Fruit fly (Drosophila melanogaster) whole organism: ENCODE measurements around the gene CG15514.

Source experiments
- CG8478 ChIP-seq: fragments of >200 bp; optimal IDR thresholded peaks from 2 replicates; lab custom pipeline; 2018; ENCODE audit warnings: inconsistent platforms
- Dll ChIP-seq: fragments of >200 bp; optimal IDR thresholded peaks from 2 replicates; lab custom pipeline; 2017
- pan ChIP-seq: fragments of >200 bp; optimal IDR thresholded peaks from 2 replicates; lab custom pipeline; 2017
- psq ChIP-seq: fragments of >200 bp; optimal IDR thresholded peaks from 2 replicates; lab custom pipeline; 2017
- usp ChIP-seq: fragments of >200 bp; optimal IDR thresholded peaks from 2 replicates; lab custom pipeline; 2017; ENCODE audit warnings: missing biosample characterization, missing genetic modification characterization, mixed read lengths

DNA sequence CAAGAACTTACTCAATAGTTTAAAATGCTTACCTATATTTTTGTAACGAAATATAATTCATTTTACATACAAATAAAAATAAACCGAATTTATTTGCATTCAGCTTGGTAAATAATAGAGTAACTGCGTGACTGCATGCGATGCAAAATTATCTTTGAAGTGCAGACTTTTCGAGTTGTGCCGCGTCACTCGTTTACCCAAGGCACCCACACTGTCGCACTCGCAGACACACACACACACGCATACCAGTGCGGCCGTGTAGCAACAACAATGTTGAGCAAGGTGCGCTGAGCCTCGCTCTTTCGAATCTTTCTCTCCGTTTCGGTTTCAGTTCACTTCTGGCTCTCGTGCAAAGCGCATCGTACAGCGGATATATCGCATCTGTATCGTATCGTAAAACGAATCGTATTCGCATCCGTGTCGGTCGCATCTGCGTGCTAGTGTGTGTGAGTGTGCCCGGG is 15.5 kb upstream of the CG15514 start, which contains the start of gene CG31038:
- TF ChIP-seq pan (lab: Kevin White, UChicago), result no peak
- TF ChIP-seq CG8478 (lab: Kevin White, UChicago), result no peak
- no peak for TF ChIP-seq Dll (lab: Kevin White, UChicago)
- no peak for TF ChIP-seq psq (lab: Kevin White, UChicago)
- no peak for TF ChIP-seq usp (GFP tag; lab: Kevin White, UChicago)
